Worm (Caenorhabditis elegans): Measurements from ENCODE around the gene F21F8.5.

F21F8.5 gene

DNA sequence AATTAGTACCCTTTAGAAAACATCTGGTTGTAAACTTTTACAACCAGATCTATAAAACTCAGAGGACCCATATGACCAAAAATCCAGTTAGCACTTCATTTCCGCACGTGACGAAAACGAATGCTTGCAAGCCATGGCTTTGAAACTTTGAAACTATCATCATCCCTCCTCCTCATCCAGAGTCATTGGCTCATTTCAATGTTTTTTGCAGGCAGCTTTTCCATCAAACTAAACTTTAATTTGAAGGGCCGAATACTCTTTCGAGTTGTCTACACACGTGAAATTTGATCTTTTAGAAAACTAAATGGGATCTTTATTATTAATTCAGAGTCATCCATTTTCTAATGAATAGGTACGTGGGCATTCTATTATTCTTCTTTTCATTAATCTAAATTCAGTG lies 3.9 kb downstream of the F21F8.5 start:
- TF ChIP-seq elt-3 (tag; optimal IDR thresholded peaks at IDR 0.05) (no peak), R02D3.7 (tag; optimal IDR thresholded peaks at IDR 0.05) (no peak), egl-27 (tag; optimal IDR thresholded peaks at IDR 0.05) (no peak), zag-1 (tag; optimal IDR thresholded peaks at IDR 0.05) (no peak), ceh-82 (tag; optimal IDR thresholded peaks at IDR 0.05) (no peak), ztf-11 (tag; optimal IDR thresholded peaks at IDR 0.05) (no peak), F13H6.1 (tag; optimal IDR thresholded peaks at IDR 0.05) (no peak), snpc-4 (tag; optimal IDR thresholded peaks at IDR 0.05) (no peak), alr-1 (tag; optimal IDR thresholded peaks at IDR 0.05) (no peak), lsy-2 (tag; optimal IDR thresholded peaks at IDR 0.05) (no peak), nhr-12 (tag; optimal IDR thresholded peaks at IDR 0.05) (no peak), nhr-23 (tag; optimal IDR thresholded peaks at IDR 0.05) (no peak), elt-1 (tag; optimal IDR thresholded peaks at IDR 0.05) (no peak), gmeb-1 (tag; optimal IDR thresholded peaks at IDR 0.05) (no peak), nhr-10 (tag; optimal IDR thresholded peaks at IDR 0.05) (no peak), sma-9 (GFP tag; optimal IDR thresholded peaks at IDR 0.05) (no peak), sma-9 (tag; optimal IDR thresholded peaks at IDR 0.05) (no peak), nhr-129 (tag; optimal IDR thresholded peaks at IDR 0.05) (no peak), unc-55 (GFP tag; optimal IDR thresholded peaks at IDR 0.05) (no peak), unc-39 (tag; optimal IDR thresholded peaks at IDR 0.05) (no peak)

DNA sequence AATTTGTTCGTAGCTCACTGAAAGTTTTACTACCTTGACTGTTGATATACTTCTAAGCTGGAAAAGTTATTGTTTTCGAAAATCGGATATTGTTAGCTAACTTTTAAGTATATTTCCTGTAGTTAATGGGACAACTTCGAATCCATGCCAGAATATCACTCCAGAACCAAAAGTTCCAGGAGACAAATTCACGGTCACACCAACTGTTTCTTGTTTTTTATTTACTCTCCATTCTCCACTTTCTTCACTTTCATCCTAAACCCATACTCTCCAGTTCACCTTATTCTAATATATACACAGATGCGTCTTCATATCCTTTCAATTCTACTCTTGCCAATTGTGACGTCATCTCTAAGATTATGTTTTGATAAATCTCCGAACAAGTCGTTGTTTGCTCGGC lies 7.1 kb downstream of the F21F8.5 start, which contains the start of gene C16D9.1:
TSS of gene C16D9.1 (plus strand) at position 301 of the 400 bp plus-strand sequence.
- TF ChIP-seq dmd-4 (tag; optimal IDR thresholded peaks at IDR 0.05): no peak
- no peak for TF ChIP-seq skn-1 (tag; optimal IDR thresholded peaks at IDR 0.05)
- TF ChIP-seq ama-1 (optimal IDR thresholded peaks at IDR 0.05): no peak
- no peak for TF ChIP-seq nhr-12 (tag; optimal IDR thresholded peaks at IDR 0.05)
- TF ChIP-seq lin-39 (tag; optimal IDR thresholded peaks at IDR 0.05): no peak
- TF ChIP-seq ZK546.5 (tag; optimal IDR thresholded peaks at IDR 0.05): no peak
- no peak for TF ChIP-seq egl-27 (tag; optimal IDR thresholded peaks at IDR 0.05)
- no peak for TF ChIP-seq lsy-2 (tag; optimal IDR thresholded peaks at IDR 0.05)
- no peak for TF ChIP-seq R02D3.7 (tag; optimal IDR thresholded peaks at IDR 0.05)
- no peak for TF ChIP-seq mdl-1 (tag; optimal IDR thresholded peaks at IDR 0.05)
- no peak for TF ChIP-seq lin-13 (GFP tag; optimal IDR thresholded peaks at IDR 0.05)

DNA sequence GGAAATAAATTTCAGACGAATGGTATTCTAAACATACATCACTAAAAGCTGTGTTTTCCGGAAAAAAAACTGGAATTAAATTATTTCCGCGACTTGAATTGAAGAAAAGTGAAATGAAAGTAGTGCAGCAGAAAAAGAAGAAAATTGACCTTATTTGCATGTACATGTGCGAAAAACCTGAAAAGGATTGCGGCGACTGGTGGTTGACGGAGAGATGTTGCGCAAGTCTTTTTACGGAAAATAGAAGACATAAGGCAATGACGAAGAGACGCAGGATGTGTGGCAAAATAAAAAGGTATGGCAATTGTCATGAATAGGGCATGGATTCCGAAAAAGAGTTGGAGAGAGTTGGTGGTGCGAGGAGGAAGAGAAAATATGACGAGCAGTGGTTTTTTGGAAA lies 11.2 kb downstream of the F21F8.5 start:
- TF ChIP-seq gmeb-1 (tag; optimal IDR thresholded peaks at IDR 0.05) (no peak), unc-39 (tag; optimal IDR thresholded peaks at IDR 0.05) (no peak), blmp-1 (tag; optimal IDR thresholded peaks at IDR 0.05; ENCODE audit: insufficient read depth) (no peak), nhr-12 (tag; optimal IDR thresholded peaks at IDR 0.05) (no peak), nhr-129 (tag; optimal IDR thresholded peaks at IDR 0.05) (no peak), mbf-1 (tag; optimal IDR thresholded peaks at IDR 0.05) (no peak), lsy-2 (tag; optimal IDR thresholded peaks at IDR 0.05) (no peak), egl-27 (tag; optimal IDR thresholded peaks at IDR 0.05) (no peak), sem-4 (tag; optimal IDR thresholded peaks at IDR 0.05) (no peak), fos-1 (tag; optimal IDR thresholded peaks at IDR 0.05) (no peak), elt-3 (tag; optimal IDR thresholded peaks at IDR 0.05) (no peak), nhr-237 (tag; optimal IDR thresholded peaks at IDR 0.05) (no peak), F13H6.1 (tag; optimal IDR thresholded peaks at IDR 0.05) (no peak)

DNA sequence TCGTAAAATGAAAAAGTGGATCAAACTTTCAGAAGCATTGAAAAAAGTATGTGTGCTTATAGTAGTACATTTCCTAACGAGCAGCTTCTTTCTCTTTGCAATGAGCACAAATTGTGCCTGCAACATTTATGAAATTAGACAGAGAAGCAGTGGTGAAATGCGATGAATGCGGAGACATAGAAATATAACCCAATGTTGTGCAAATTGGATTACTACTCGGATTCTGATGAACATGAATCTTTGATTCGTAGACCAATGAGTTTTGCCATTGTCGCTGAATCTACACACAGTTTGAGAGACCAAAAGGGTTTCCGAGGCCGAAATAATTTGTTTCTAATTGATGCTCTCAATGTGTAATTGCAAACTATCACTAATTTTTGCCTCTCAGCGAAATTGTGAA lies 12.2 kb downstream of the F21F8.5 start:
- TF ChIP-seq mab-5 (tag; optimal IDR thresholded peaks at IDR 0.05) (no peak), nhr-6 (tag; optimal IDR thresholded peaks at IDR 0.05) (no peak)

DNA sequence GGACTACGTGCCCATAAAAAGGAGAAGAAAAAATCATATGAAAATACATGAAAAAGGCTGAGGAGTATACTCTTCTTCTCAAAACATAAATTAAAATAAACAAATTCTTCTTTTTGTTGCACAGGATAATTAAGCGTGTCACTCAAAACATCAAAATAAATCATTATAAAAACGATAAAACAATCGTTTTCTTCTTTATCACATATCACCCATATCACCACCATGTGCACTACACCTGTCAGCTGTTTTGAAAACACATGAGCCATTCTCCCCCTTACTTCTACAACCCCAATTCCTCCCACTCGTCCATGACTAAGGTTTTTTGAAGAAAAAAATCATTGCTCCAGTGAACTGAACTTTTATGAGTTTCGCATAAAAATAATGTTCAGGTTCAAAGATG lies 13.6 kb downstream of the F21F8.5 start:
- TF ChIP-seq dmd-4 (tag; optimal IDR thresholded peaks at IDR 0.05): no peak
- no peak for TF ChIP-seq unc-62 (GFP tag; optimal IDR thresholded peaks at IDR 0.05)
- TF ChIP-seq sma-9 (GFP tag; optimal IDR thresholded peaks at IDR 0.05): peak; percentile 27
- no peak for TF ChIP-seq sma-9 (tag; optimal IDR thresholded peaks at IDR 0.05)
- no peak for TF ChIP-seq unc-39 (tag; optimal IDR thresholded peaks at IDR 0.05)
- no peak for TF ChIP-seq gmeb-1 (tag; optimal IDR thresholded peaks at IDR 0.05)
- TF ChIP-seq lsy-2 (tag; optimal IDR thresholded peaks at IDR 0.05): peak in 1 of 2 experiments; percentile 16
- TF ChIP-seq elt-1 (tag; optimal IDR thresholded peaks at IDR 0.05): no peak
- no peak for TF ChIP-seq nhr-23 (tag; optimal IDR thresholded peaks at IDR 0.05)
- no peak for TF ChIP-seq Y55F3AM.14 (GFP tag; optimal IDR thresholded peaks at IDR 0.05)
- no peak for TF ChIP-seq elt-3 (tag; optimal IDR thresholded peaks at IDR 0.05)
- peak; percentile 33 for TF ChIP-seq mab-5 (tag; optimal IDR thresholded peaks at IDR 0.05)
- peak; percentile 34 for TF ChIP-seq nhr-129 (tag; optimal IDR thresholded peaks at IDR 0.05)
